Worm (Caenorhabditis elegans): ENCODE data around the gene ceh-16.

Gene ceh-16

ce11 chrIII:8655412-8655811, 32.9 kb downstream of the ceh-16 start:
- TF ChIP-seq dao-5 (tag; optimal IDR thresholded peaks at IDR 0.05) (no peak), him-1 (tag; optimal IDR thresholded peaks at IDR 0.05) (no peak), W03F9.2 (tag; optimal IDR thresholded peaks at IDR 0.05) (no peak)

- TF ChIP-seq dao-5 (tag; optimal IDR thresholded peaks at IDR 0.05) (no peak), him-1 (tag; optimal IDR thresholded peaks at IDR 0.05) (no peak), W03F9.2 (tag; optimal IDR thresholded peaks at IDR 0.05) (no peak)
Observed at ce11 chrIII:8656055-8656454, 33.5 kb downstream of the ceh-16 start.

- TF ChIP-seq him-1 (tag; optimal IDR thresholded peaks at IDR 0.05): no peak
- no peak for TF ChIP-seq W03F9.2 (tag; optimal IDR thresholded peaks at IDR 0.05)
- TF ChIP-seq dao-5 (tag; optimal IDR thresholded peaks at IDR 0.05): no peak
Observed at ce11 chrIII:8656957-8657356, 34.4 kb downstream of the ceh-16 start.

- TF ChIP-seq him-1 (tag; optimal IDR thresholded peaks at IDR 0.05) (no peak), W03F9.2 (tag; optimal IDR thresholded peaks at IDR 0.05) (no peak), dao-5 (tag; optimal IDR thresholded peaks at IDR 0.05) (no peak)
Observed at ce11 chrIII:8657676-8658366, 35.3 kb downstream of the ceh-16 start.

- TF ChIP-seq W03F9.2 (tag; optimal IDR thresholded peaks at IDR 0.05): peak; percentile 91
- peak; percentile 76 for TF ChIP-seq him-1 (tag; optimal IDR thresholded peaks at IDR 0.05)
- no peak for TF ChIP-seq dao-5 (tag; optimal IDR thresholded peaks at IDR 0.05)
Observed at ce11 chrIII:8658367-8658761, 35.8 kb downstream of the ceh-16 start.

ce11 chrIII:8663143-8663542, 40.6 kb downstream of the ceh-16 start:
- TF ChIP-seq W03F9.2 (tag; optimal IDR thresholded peaks at IDR 0.05): no peak

ce11 chrIII:8664897-8665388, 42.4 kb downstream of the ceh-16 start, which contains the start of gene F22B7.1:
Gene F22B7.1 (plus strand): TSS chrIII:8665338.
- TF ChIP-seq dao-5 (tag; optimal IDR thresholded peaks at IDR 0.05) (no peak), him-1 (tag; optimal IDR thresholded peaks at IDR 0.05) (no peak), W03F9.2 (tag; optimal IDR thresholded peaks at IDR 0.05) (no peak)

- no peak for TF ChIP-seq W03F9.2 (tag; optimal IDR thresholded peaks at IDR 0.05)
Observed at ce11 chrIII:8667382-8667781, 44.8 kb downstream of the ceh-16 start, which contains the start of gene dpy-19. Gene dpy-19 (minus strand): TSS chrIII:8667482.

- TF ChIP-seq dao-5 (tag; optimal IDR thresholded peaks at IDR 0.05) (no peak), W03F9.2 (tag; optimal IDR thresholded peaks at IDR 0.05) (no peak), him-1 (tag; optimal IDR thresholded peaks at IDR 0.05) (no peak)
Observed at ce11 chrIII:8668717-8669116, 46.2 kb downstream of the ceh-16 start.

- TF ChIP-seq dao-5 (tag; optimal IDR thresholded peaks at IDR 0.05) (no peak), him-1 (tag; optimal IDR thresholded peaks at IDR 0.05) (no peak), W03F9.2 (tag; optimal IDR thresholded peaks at IDR 0.05) (no peak)
Observed at ce11 chrIII:8674980-8675485, 52.5 kb downstream of the ceh-16 start, which contains the start of gene pgl-2. Gene pgl-2 (minus strand): TSS chrIII:8675435.
